Worm (Caenorhabditis elegans) whole organism, L3 larva: ENCODE data around the gene mig-22.

Experiments used
- R02D3.7 ChIP-seq: fragments of 150-350 bp; optimal IDR thresholded peaks from 2 replicates; lab custom pipeline; 2014; ENCODE audit warnings: missing biosample characterization, missing genetic modification characterization
- ceh-82 ChIP-seq: fragments of 150-350 bp; optimal IDR thresholded peaks from 2 replicates; lab custom pipeline; 2014; ENCODE audit warnings: missing biosample characterization, missing genetic modification characterization
- ceh-9 ChIP-seq: sonication (generic microtip); optimal IDR thresholded peaks from 2 replicates; lab custom pipeline; 2018; ENCODE audit warnings: missing biosample characterization, missing genetic modification characterization
- lin-15B ChIP-seq: fragments of 150-350 bp; optimal IDR thresholded peaks from 2 replicates; lab custom pipeline; 2014; ENCODE audit warnings: missing biosample characterization, missing genetic modification characterization
- lin-39 ChIP-seq: fragments of 150-350 bp; optimal IDR thresholded peaks from 2 replicates; lab custom pipeline; 2018; ENCODE audit warnings: missing biosample characterization, missing genetic modification reagents, missing genetic modification characterization
- nhr-28 ChIP-seq: fragments of 150-350 bp; optimal IDR thresholded peaks from 2 replicates; lab custom pipeline; 2014; ENCODE audit warnings: missing biosample characterization, missing genetic modification characterization
- pqm-1 ChIP-seq: fragments of 150-350 bp; optimal IDR thresholded peaks from 2 replicates; lab custom pipeline; 2017; ENCODE audit warnings: missing biosample characterization, missing genetic modification characterization, inconsistent platforms
- snpc-4 ChIP-seq: fragments of 150-350 bp; optimal IDR thresholded peaks from 2 replicates; lab custom pipeline; 2014; ENCODE audit warnings: missing biosample characterization, missing genetic modification characterization
- unc-39 ChIP-seq: sonication (generic microtip); optimal IDR thresholded peaks from 4 replicates; lab custom pipeline; 2017; ENCODE audit warnings: missing biosample characterization, missing genetic modification characterization
- unc-62 ChIP-seq: fragments of 150-350 bp; sonication (generic microtip); optimal IDR thresholded peaks from 4 replicates; lab custom pipeline; 2014; ENCODE audit warnings: missing biosample characterization, missing genetic modification reagents, missing genetic modification characterization

- TF ChIP-seq pqm-1 (tag; lab: Kevin White, UChicago), result no peak
- TF ChIP-seq R02D3.7, result no peak
- TF ChIP-seq snpc-4 (tag; lab: Kevin White, UChicago), result no peak
- TF ChIP-seq unc-62 (GFP tag; lab: Kevin White, UChicago), result no peak
- TF ChIP-seq ceh-82 (tag; lab: Kevin White, UChicago), result no peak
- no peak for TF ChIP-seq unc-39 (tag; lab: Kevin White, UChicago)
- TF ChIP-seq lin-15B (tag; lab: Kevin White, UChicago), result no peak
- no peak for TF ChIP-seq ceh-9 (tag; lab: Kevin White, UChicago)
- TF ChIP-seq nhr-28 (tag; lab: Kevin White, UChicago), result no peak
- TF ChIP-seq lin-39 (tag; lab: Kevin White, UChicago), result no peak
Measured at ce11 chrIII:8772428-8773027, 5.4 kb upstream of the mig-22 start.
